Fruit fly (Drosophila melanogaster): ENCODE results near the gene Tmtc1.

The Tmtc1 gene

DNA sequence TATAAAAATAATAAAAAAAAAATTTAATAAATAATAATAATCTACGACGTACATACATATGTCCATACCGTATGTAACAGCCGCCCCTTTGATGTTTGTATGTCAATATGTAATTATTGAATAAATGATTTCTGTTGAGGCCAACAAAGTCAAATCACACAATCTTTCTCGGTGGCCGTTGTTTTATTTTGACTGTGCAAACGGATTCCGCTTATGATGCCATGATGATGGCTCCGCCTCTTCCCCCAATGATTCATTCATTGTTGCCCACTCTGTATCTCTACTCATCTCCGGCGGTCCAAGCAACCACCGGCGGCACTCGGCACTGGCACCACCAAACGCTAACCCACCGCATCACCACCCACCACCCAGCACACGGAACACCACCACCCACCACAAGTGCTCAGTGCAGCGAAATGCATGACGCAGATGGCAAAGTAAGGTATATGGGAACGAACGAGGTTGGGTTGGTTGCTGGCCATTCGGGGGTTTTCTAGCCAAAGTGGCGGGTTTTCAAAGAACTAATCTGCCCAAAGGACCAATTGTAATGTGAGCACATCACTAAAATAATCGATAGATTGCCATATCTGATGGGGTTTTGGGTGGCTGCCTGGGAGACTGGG is 71.7 kb downstream of the Tmtc1 start (continued):
- TF ChIP-seq Lpt (GFP tag; optimal IDR thresholded peaks at IDR 0.05) (no peak), Ets96B (tag; optimal IDR thresholded peaks at IDR 0.05) (no peak), CG10631 (GFP tag; optimal IDR thresholded peaks at IDR 0.05) (no peak), pdm3 (GFP tag; optimal IDR thresholded peaks at IDR 0.05) (no peak), CG31627 (GFP tag; optimal IDR thresholded peaks at IDR 0.05) (no peak), CG8119 (GFP tag; IDR thresholded peaks at IDR 0.05) (no peak), CG9139 (GFP tag; optimal IDR thresholded peaks at IDR 0.05) (no peak), CG34406 (GFP tag; optimal IDR thresholded peaks at IDR 0.05) (no peak), Met (GFP tag; optimal IDR thresholded peaks at IDR 0.05) (no peak), CG15336 (GFP tag; IDR thresholded peaks at IDR 0.05) (no peak), CG16779 (tag; optimal IDR thresholded peaks at IDR 0.05) (peak; percentile 0), ss (GFP tag; optimal IDR thresholded peaks at IDR 0.05) (no peak), CG6854 (GFP tag; optimal IDR thresholded peaks at IDR 0.05) (no peak), CG6163 (GFP tag; IDR thresholded peaks at IDR 0.05) (no peak), Sox102F (GFP tag; optimal IDR thresholded peaks at IDR 0.05) (no peak), CG6808 (GFP tag; optimal IDR thresholded peaks at IDR 0.05) (no peak), Eip75B (GFP tag; optimal IDR thresholded peaks at IDR 0.05) (no peak), CG11762 (GFP tag; optimal IDR thresholded peaks at IDR 0.05; ENCODE audit: insufficient read depth) (no peak), Gug (GFP tag; IDR thresholded peaks at IDR 0.05) (no peak), spab (GFP tag; optimal IDR thresholded peaks at IDR 0.05) (no peak), CG11902 (GFP tag; optimal IDR thresholded peaks at IDR 0.05) (no peak), CG6792 (GFP tag; optimal IDR thresholded peaks at IDR 0.05) (no peak), Ets21C (GFP tag; optimal IDR thresholded peaks at IDR 0.05) (no peak), Eip78C (GFP tag) (peak; percentile 51), CG1621 (tag; optimal IDR thresholded peaks at IDR 0.05) (peak; percentile 0), Blimp-1 (GFP tag; optimal IDR thresholded peaks at IDR 0.05) (no peak), dsx (GFP tag; optimal IDR thresholded peaks at IDR 0.05; ENCODE audit: poor library complexity, severe bottlenecking) (no peak), OdsH (GFP tag; optimal IDR thresholded peaks at IDR 0.05) (no peak), Hr38 (GFP tag; optimal IDR thresholded peaks at IDR 0.05) (no peak), acj6 (GFP tag; optimal IDR thresholded peaks at IDR 0.05) (no peak)

DNA sequence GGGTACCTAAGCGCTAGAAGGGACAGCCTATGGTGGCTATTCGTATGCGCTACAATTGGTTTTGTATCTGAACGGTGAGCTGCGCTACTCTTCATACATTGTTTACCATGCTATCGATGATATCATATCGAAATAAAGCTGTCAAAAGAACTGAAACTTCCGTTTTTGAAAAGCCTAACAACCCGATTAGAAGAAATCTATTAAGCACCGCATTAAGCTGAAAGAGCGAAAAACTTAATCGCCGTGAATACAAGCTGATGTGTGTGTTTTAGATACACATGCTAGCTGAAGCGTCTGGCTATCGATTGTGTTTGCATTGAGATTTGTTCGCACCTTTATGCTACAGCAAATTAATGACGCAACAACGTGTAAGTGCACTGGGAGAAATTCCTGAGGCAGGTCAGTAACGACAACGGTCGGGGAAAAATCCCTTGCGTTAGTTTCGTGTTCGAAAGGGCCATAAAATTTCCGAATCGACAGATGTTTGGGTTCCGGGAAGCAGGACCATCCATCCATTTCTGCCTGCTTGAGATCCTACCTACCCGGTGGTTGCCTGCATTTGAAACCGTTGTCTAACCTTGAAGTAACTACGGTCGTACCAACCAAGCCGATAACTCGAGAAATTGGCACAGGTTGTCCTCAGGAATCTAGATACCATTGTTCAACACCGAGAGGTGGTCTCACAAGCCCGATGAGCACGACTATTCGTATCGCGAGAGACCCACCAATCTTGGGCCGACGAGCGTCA is 73.0 kb downstream of the Tmtc1 start:
- TF ChIP-seq CG32006 (GFP tag; optimal IDR thresholded peaks at IDR 0.05), result peak; percentile 72
- peak; percentile 90 for TF ChIP-seq Eip78C (GFP tag)
- no peak for TF ChIP-seq svp (GFP tag)
- no peak for TF ChIP-seq cyc (GFP tag; optimal IDR thresholded peaks at IDR 0.05)
- TF ChIP-seq CG3032 (tag; optimal IDR thresholded peaks at IDR 0.05), result peak; percentile 14
- no peak for TF ChIP-seq Eip93F (GFP tag; optimal IDR thresholded peaks at IDR 0.05)
- TF ChIP-seq fd85E (GFP tag; optimal IDR thresholded peaks at IDR 0.05), result no peak
- no peak for TF ChIP-seq CG6163 (GFP tag; IDR thresholded peaks at IDR 0.05)
- peak; percentile 6 for TF ChIP-seq CG10669 (GFP tag; optimal IDR thresholded peaks at IDR 0.05)
- no peak for TF ChIP-seq topi (GFP tag; optimal IDR thresholded peaks at IDR 0.05)
- TF ChIP-seq CG31627 (GFP tag; optimal IDR thresholded peaks at IDR 0.05), result peak; percentile 15
- TF ChIP-seq Met (GFP tag; optimal IDR thresholded peaks at IDR 0.05), result no peak
- TF ChIP-seq OdsH (GFP tag; optimal IDR thresholded peaks at IDR 0.05), result peak; percentile 68
- TF ChIP-seq salr (GFP tag; optimal IDR thresholded peaks at IDR 0.05), result peak in 1 of 2 experiments; percentile 73
- TF ChIP-seq CG6276 (GFP tag; optimal IDR thresholded peaks at IDR 0.05), result peak; percentile 64
- peak; percentile 9 for TF ChIP-seq CG11762 (GFP tag; optimal IDR thresholded peaks at IDR 0.05; ENCODE audit: insufficient read depth)
- TF ChIP-seq spab (GFP tag; optimal IDR thresholded peaks at IDR 0.05), result no peak
- peak; percentile 33 for TF ChIP-seq Ets96B (tag; optimal IDR thresholded peaks at IDR 0.05)
- peak; percentile 70 for TF ChIP-seq CG3919 (GFP tag; optimal IDR thresholded peaks at IDR 0.05)
- TF ChIP-seq CG10631 (GFP tag; optimal IDR thresholded peaks at IDR 0.05), result peak; percentile 74
- TF ChIP-seq achi (GFP tag; optimal IDR thresholded peaks at IDR 0.05), result peak; percentile 53
- TF ChIP-seq Hr39 (GFP tag; optimal IDR thresholded peaks at IDR 0.05), result no peak
- no peak for TF ChIP-seq Hr38 (GFP tag; optimal IDR thresholded peaks at IDR 0.05)
- TF ChIP-seq Sox102F (GFP tag; optimal IDR thresholded peaks at IDR 0.05), result peak; percentile 54
- peak; percentile 24 for TF ChIP-seq esn (GFP tag; optimal IDR thresholded peaks at IDR 0.05)
- peak; percentile 56 for TF ChIP-seq pdm3 (GFP tag; optimal IDR thresholded peaks at IDR 0.05)
- TF ChIP-seq Blimp-1 (GFP tag; optimal IDR thresholded peaks at IDR 0.05), result no peak
- TF ChIP-seq CG9139 (GFP tag; optimal IDR thresholded peaks at IDR 0.05), result peak; percentile 28
- TF ChIP-seq CG4318 (GFP tag; optimal IDR thresholded peaks at IDR 0.05), result peak; percentile 37
- TF ChIP-seq eg (GFP tag; IDR thresholded peaks at IDR 0.05), result no peak
- no peak for TF ChIP-seq CG15336 (GFP tag; IDR thresholded peaks at IDR 0.05)
- no peak for TF ChIP-seq CG6854 (GFP tag; optimal IDR thresholded peaks at IDR 0.05)
